Worm (Caenorhabditis elegans): ENCODE results near the gene smc-6.

ce11 chrII:11621576-11621975, 43.1 kb downstream of the smc-6 start:
- TF ChIP-seq ztf-11 (tag; optimal IDR thresholded peaks at IDR 0.05) (no peak), nhr-77 (tag; optimal IDR thresholded peaks at IDR 0.05) (no peak), mml-1 (tag; optimal IDR thresholded peaks at IDR 0.05) (no peak)

Measured in whole organism, L3 larva.